Worm (Caenorhabditis elegans) whole organism, mixed stage, embryonic: ENCODE data around the gene ztf-29.

Experiments
- ham-2 ChIP-seq: fragments of 200-800 bp; sonication (Bioruptor generic); optimal IDR thresholded peaks from 2 replicates; lab custom pipeline; 2018; ENCODE audit warnings: mild to moderate bottlenecking, missing genetic modification characterization, missing compliant biosample characterization
- nhr-76 ChIP-seq: sonication (generic microtip); optimal IDR thresholded peaks from 2 replicates; lab custom pipeline; 2017; ENCODE audit warnings: missing biosample characterization, missing genetic modification characterization
- unc-62 ChIP-seq: fragments of 150-350 bp; optimal IDR thresholded peaks from 2 replicates; lab custom pipeline; 2014; ENCODE audit warnings: missing biosample characterization, missing genetic modification reagents, missing genetic modification characterization

DNA sequence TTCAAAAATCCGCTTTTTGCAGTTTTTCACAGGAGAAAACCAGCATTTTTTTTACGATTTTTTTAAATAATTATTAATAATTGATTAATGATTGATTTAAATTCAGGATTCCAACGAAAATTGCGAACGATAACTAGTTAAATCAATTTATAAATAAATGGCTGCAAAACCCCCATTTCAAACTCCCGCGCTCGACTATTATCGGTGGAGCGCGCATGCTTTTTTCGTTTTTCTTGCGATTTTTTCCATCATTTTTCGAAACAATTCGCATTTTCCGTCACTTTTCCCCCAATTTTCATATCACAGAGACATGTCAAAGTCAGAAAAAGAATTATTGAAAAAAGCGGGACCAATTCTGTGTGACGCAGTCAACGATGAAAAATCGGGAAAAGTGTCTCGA, 4.7 kb downstream of the ztf-29 start, which contains the start of gene Y66D12A.10:
- TF ChIP-seq unc-62 (GFP tag; lab: Kevin White, UChicago) (no peak), nhr-76 (tag; lab: Kevin White, UChicago) (no peak), ham-2 (no peak)
